Fruit fly (Drosophila melanogaster) whole organism, wandering third instar larva: ENCODE data around the gene CG31345.

Experiments
- Abd-B ChIP-seq: fragments of >200 bp; optimal IDR thresholded peaks from 2 replicates; lab custom pipeline; 2017; ENCODE audit warnings: missing biosample characterization, missing genetic modification characterization
- Hnf4 ChIP-seq: fragments of 200-800 bp; sonication (Bioruptor generic); optimal IDR thresholded peaks from 2 replicates; lab custom pipeline; 2016; ENCODE audit warnings: missing biosample characterization, mild to moderate bottlenecking, missing genetic modification characterization
- Hr78 ChIP-seq: fragments of >200 bp; optimal IDR thresholded peaks from 2 replicates; lab custom pipeline; 2017; ENCODE audit warnings: missing biosample characterization, missing genetic modification characterization
- Myc ChIP-seq: fragments of >200 bp; optimal IDR thresholded peaks from 2 replicates; lab custom pipeline; 2017
- Vsx2 ChIP-seq: fragments of 200-300, 225-300 bp; sonication (Bioruptor generic); optimal IDR thresholded peaks from 2 replicates; lab custom pipeline; 2018; ENCODE audit warnings: missing biosample characterization, missing genetic modification characterization; ENCODE audit not compliant: partially characterized antibody
- ey ChIP-seq: fragments of 200-800 bp; sonication (Bioruptor generic); optimal IDR thresholded peaks from 2 replicates; lab custom pipeline; 2016; ENCODE audit warnings: missing biosample characterization, missing genetic modification characterization
- pan ChIP-seq: fragments of >200 bp; optimal IDR thresholded peaks from 2 replicates; lab custom pipeline; 2017
- woc ChIP-seq: sonication (Bioruptor generic); optimal IDR thresholded peaks from 2 replicates; lab custom pipeline; 2016; ENCODE audit warnings: missing biosample characterization, mild to moderate bottlenecking, missing genetic modification characterization

DNA sequence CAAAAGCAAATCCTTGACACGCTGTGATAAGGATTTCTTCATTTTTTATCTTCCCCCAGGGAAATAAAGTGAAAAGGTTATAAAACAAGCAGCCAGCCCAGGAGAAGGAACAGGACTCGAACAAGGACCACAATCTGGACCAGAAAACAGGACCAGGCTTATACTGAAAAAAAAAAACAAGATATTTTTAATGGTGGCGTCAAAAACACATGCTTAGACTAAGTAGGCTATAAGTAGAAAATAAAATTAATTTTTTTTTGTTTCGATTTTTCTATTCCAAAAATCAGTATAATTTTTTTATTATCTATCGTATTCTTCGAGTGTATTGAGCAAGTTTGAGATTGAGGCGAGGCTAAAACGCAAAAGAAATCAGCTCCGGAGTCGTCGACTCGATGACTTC, 11.0 kb upstream of the CG31345 start:
- TF ChIP-seq Myc (lab: Kevin White, UChicago) (no peak), Hnf4 (GFP tag; lab: Kevin White, UChicago) (no peak), pan (no peak), Abd-B (GFP tag; lab: Kevin White, UChicago) (no peak), woc (no peak), ey (GFP tag; lab: Kevin White, UChicago) (no peak), Vsx2 (GFP tag; lab: Kevin White, UChicago) (no peak), Hr78 (GFP tag; lab: Kevin White, UChicago) (no peak)
